Fruit fly (Drosophila melanogaster) Kc167 (cell line): Measurements from ENCODE around the gene Acp29AB.

Experiments
- Myc ChIP-seq: fragments of >200 bp; optimal IDR thresholded peaks from 2 replicates; lab custom pipeline; 2017; ENCODE audit warnings: missing external identifiers
- h ChIP-seq: fragments of >200 bp; optimal IDR thresholded peaks from 3 replicates; lab custom pipeline; 2018; ENCODE audit warnings: missing external identifiers
- insv ChIP-seq: fragments of >200 bp; optimal IDR thresholded peaks from 3 replicates; lab custom pipeline; 2018; ENCODE audit warnings: missing external identifiers
- psq ChIP-seq: fragments of >200 bp; optimal IDR thresholded peaks from 2 replicates; lab custom pipeline; 2017; ENCODE audit warnings: missing external identifiers

DNA sequence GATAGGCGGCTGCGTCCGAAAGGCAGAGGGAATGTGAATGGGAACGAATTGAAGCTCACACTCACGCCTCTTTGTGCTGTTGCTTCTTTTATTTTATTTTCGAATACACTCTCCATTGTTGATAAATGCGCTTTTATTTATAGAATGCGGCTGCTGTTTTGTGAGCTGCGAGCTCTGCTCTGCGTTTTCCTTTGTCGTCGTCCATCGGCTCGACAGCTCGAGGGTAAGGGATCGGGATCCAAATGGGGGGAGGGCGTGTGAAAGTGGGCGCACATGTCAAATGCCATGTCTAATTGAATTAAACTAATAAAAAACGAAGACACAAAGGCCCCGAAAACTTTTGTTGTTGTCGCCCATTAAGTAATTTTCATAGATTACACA, 31.1 kb upstream of the Acp29AB start:
- TF ChIP-seq h (lab: Kevin White, UChicago) (no peak), psq (lab: Kevin White, UChicago) (no peak), Myc (no peak), insv (lab: Kevin White, UChicago) (no peak)
